Fruit fly (Drosophila melanogaster) whole organism, prepupa: ENCODE measurements around the gene Ppi1.
A peak's percentile ranks its signal among the peaks of the same experiment; 100 is the strongest.

Experiments used
- CG1621 ChIP-seq: fragments of 200-800 bp; sonication (Bioruptor generic); optimal IDR thresholded peaks from 3 replicates; lab custom pipeline; 2018; ENCODE audit warnings: missing biosample characterization, mild to moderate bottlenecking, missing genetic modification characterization
- CG31627 ChIP-seq: fragments of 200-800 bp; sonication (Bioruptor generic); optimal IDR thresholded peaks from 3 replicates; lab custom pipeline; 2016; ENCODE audit warnings: missing biosample characterization, missing genetic modification characterization
- Eip93F ChIP-seq: fragments of 200-800 bp; sonication (Bioruptor generic); optimal IDR thresholded peaks from 2 replicates; lab custom pipeline; 2016; ENCODE audit warnings: missing biosample characterization, mild to moderate bottlenecking, missing genetic modification characterization
- Ets21C ChIP-seq: fragments of 200-800 bp; sonication (Bioruptor generic); optimal IDR thresholded peaks from 3 replicates; lab custom pipeline; 2016; ENCODE audit warnings: missing biosample characterization, missing genetic modification characterization
- OdsH ChIP-seq: fragments of 200-800 bp; sonication (Bioruptor generic); optimal IDR thresholded peaks from 3 replicates; lab custom pipeline; 2016; ENCODE audit warnings: missing biosample characterization, missing genetic modification characterization
- Smox ChIP-seq: fragments of 200-800 bp; sonication (Bioruptor generic); optimal IDR thresholded peaks from 3 replicates; lab custom pipeline; 2016; ENCODE audit warnings: missing biosample characterization, missing genetic modification characterization
- dsx ChIP-seq: fragments of 200-800 bp; optimal IDR thresholded peaks from 3 replicates; lab custom pipeline; 2019; ENCODE audit warnings: missing biosample characterization, mild to moderate bottlenecking, missing genetic modification characterization, moderate library complexity; ENCODE audit not compliant: poor library complexity, severe bottlenecking
- lz ChIP-seq: fragments of 200-800 bp; sonication (Bioruptor generic); optimal IDR thresholded peaks from 3 replicates; lab custom pipeline; 2016; ENCODE audit warnings: missing biosample characterization, missing genetic modification characterization

The Ppi1 gene

dm6 chr3R:30076088-30076487 lies 52.8 kb downstream of the Ppi1 start (continued):
- TF ChIP-seq OdsH (GFP tag; lab: Kevin White, UChicago) (peak; percentile 72), Eip93F (no peak), CG1621 (tag; lab: Kevin White, UChicago) (peak; percentile 65), lz (GFP tag; lab: Kevin White, UChicago) (peak; percentile 72), CG31627 (GFP tag; lab: Kevin White, UChicago) (peak; percentile 68), Ets21C (peak; percentile 44), Smox (GFP tag; lab: Kevin White, UChicago) (no peak), dsx (GFP tag; lab: Kevin White, UChicago) (peak; percentile 3)
